Worm (Caenorhabditis elegans) whole organism, L1 larva: ENCODE data around the gene ZK792.5.

Source experiments
- C16A3.4 ChIP-seq: fragments of 150-350 bp; optimal IDR thresholded peaks from 2 replicates; lab custom pipeline; 2014; ENCODE audit warnings: missing biosample characterization, missing genetic modification characterization
- F16B12.6 ChIP-seq: fragments of 150-350 bp; optimal IDR thresholded peaks from 2 replicates; lab custom pipeline; 2014; ENCODE audit warnings: missing biosample characterization, missing genetic modification characterization
- Y116A8C.19 ChIP-seq: sonication (generic microtip); optimal IDR thresholded peaks from 2 replicates; lab custom pipeline; 2016; ENCODE audit warnings: missing compliant biosample characterization, missing genetic modification characterization, borderline replicate concordance
- aha-1 ChIP-seq: fragments of 150-350 bp; optimal IDR thresholded peaks from 2 replicates; lab custom pipeline; 2014; ENCODE audit warnings: missing biosample characterization, missing genetic modification characterization
- aly-2 ChIP-seq: fragments of 150-350 bp; optimal IDR thresholded peaks from 2 replicates; lab custom pipeline; 2014; ENCODE audit warnings: missing biosample characterization, missing genetic modification characterization
- ama-1 ChIP-seq: fragments of 150-350 bp; optimal IDR thresholded peaks from 2 replicates; lab custom pipeline; 2014
- blmp-1 ChIP-seq: fragments of 150-350 bp; optimal IDR thresholded peaks from 2 replicates; lab custom pipeline; 2014; ENCODE audit warnings: missing biosample characterization, missing genetic modification characterization
- ceh-63 ChIP-seq: fragments of 200-800 bp; sonication (Bioruptor generic); optimal IDR thresholded peaks from 2 replicates; lab custom pipeline; 2018; ENCODE audit warnings: mild to moderate bottlenecking, missing genetic modification characterization, missing compliant biosample characterization
- ceh-88 ChIP-seq: fragments of 200-800 bp; sonication (Bioruptor generic); IDR thresholded peaks from 2 replicates; pipeline ENCODE4 v1.3.6; 2022; ENCODE audit warnings: missing genetic modification characterization, missing compliant biosample characterization
- ceh-90 ChIP-seq: sonication (generic microtip); optimal IDR thresholded peaks from 2 replicates; lab custom pipeline; 2016; ENCODE audit warnings: missing genetic modification characterization, missing compliant biosample characterization
- dpl-1 ChIP-seq, 3 experiments: fragments of 150-350 bp in 2 of 3; sonication (generic microtip) in 1 of 3; optimal IDR thresholded peaks; 2 replicates each; lab custom pipeline; 2014 to 2017; ENCODE audit warnings: missing biosample characterization in 3 of 3, missing genetic modification characterization in 3 of 3, missing genetic modification reagents in 3 of 3
- efl-1 ChIP-seq, 4 experiments: fragments of 150-350 bp; optimal IDR thresholded peaks in 3 of 4; peaks in 1 of 4; 1 replicate in 1 of 4; 2 replicates in 3 of 4; lab custom pipeline; 2014; ENCODE audit warnings: missing biosample characterization in 2 of 4, missing genetic modification characterization in 2 of 4, missing genetic modification reagents in 2 of 4
- efl-3 ChIP-seq: fragments of 200-800 bp; sonication (Bioruptor generic); optimal IDR thresholded peaks from 2 replicates; lab custom pipeline; 2018; ENCODE audit warnings: mild to moderate bottlenecking, missing genetic modification characterization, missing compliant biosample characterization
- egl-13 ChIP-seq: sonication (generic microtip); optimal IDR thresholded peaks from 2 replicates; lab custom pipeline; 2016; ENCODE audit warnings: missing genotype, missing genetic modification reagents, missing genetic modification characterization, missing compliant biosample characterization
- egl-27 ChIP-seq, 2 experiments: fragments of 150-350 bp in 1 of 2; sonication (generic microtip); optimal IDR thresholded peaks; 3 replicates each; lab custom pipeline; 2017 to 2018; ENCODE audit warnings: missing biosample characterization in 2 of 2, missing genetic modification characterization in 2 of 2, missing genetic modification reagents in 2 of 2
- elt-3 ChIP-seq, 6 experiments: fragments of 150-350 bp in 1 of 6; sonication (generic microtip); optimal IDR thresholded peaks; 2 replicates each; lab custom pipeline; 2017 to 2018; ENCODE audit warnings: missing biosample characterization in 6 of 6, missing genetic modification characterization in 6 of 6, inconsistent platforms in 1 of 6
- grh-1 ChIP-seq: fragments of 200-800 bp; sonication (Bioruptor generic); IDR thresholded peaks from 2 replicates; pipeline ENCODE4 v1.3.6; 2022; ENCODE audit warnings: missing genetic modification reagents, missing genetic modification characterization, missing compliant biosample characterization
- hlh-4 ChIP-seq: sonication (generic microtip); optimal IDR thresholded peaks from 2 replicates; lab custom pipeline; 2016; ENCODE audit warnings: mild to moderate bottlenecking, missing genetic modification characterization, missing compliant biosample characterization
- jun-1 ChIP-seq: fragments of 150-350 bp; optimal IDR thresholded peaks from 2 replicates; lab custom pipeline; 2014; ENCODE audit warnings: missing biosample characterization, missing genetic modification reagents, missing genetic modification characterization
- lin-14 ChIP-seq: fragments of 200-800 bp; sonication (Bioruptor generic); optimal IDR thresholded peaks from 2 replicates; lab custom pipeline; 2018; ENCODE audit warnings: mild to moderate bottlenecking, missing genetic modification characterization, moderate library complexity, missing compliant biosample characterization
- lin-15B ChIP-seq: fragments of 150-350 bp; sonication (generic microtip); optimal IDR thresholded peaks from 3 replicates; lab custom pipeline; 2014; ENCODE audit warnings: missing biosample characterization, missing genetic modification characterization
- lir-3 ChIP-seq: sonication (generic microtip); optimal IDR thresholded peaks from 2 replicates; lab custom pipeline; 2016; ENCODE audit warnings: mild to moderate bottlenecking, missing genetic modification characterization, moderate library complexity, missing compliant biosample characterization; ENCODE audit not compliant: poor library complexity
- lsy-2 ChIP-seq, 2 experiments: fragments of 150-350 bp; optimal IDR thresholded peaks; 2 replicates each; lab custom pipeline; 2014; ENCODE audit warnings: missing biosample characterization in 2 of 2, missing genetic modification characterization in 2 of 2
- nhr-77 ChIP-seq: fragments of 150-350 bp; optimal IDR thresholded peaks from 2 replicates; lab custom pipeline; 2014; ENCODE audit warnings: missing biosample characterization, missing genetic modification characterization
- nhr-85 ChIP-seq: sonication (generic microtip); peaks from one replicate; lab custom pipeline; 2016; ENCODE audit warnings: missing genetic modification characterization, inconsistent platforms, missing compliant biosample characterization
- pag-3 ChIP-seq: sonication (generic microtip); optimal IDR thresholded peaks from 2 replicates; lab custom pipeline; 2017; ENCODE audit warnings: missing genetic modification characterization, mild to moderate bottlenecking, missing compliant biosample characterization, antibody characterized with exemption, borderline replicate concordance; ENCODE audit not compliant: insufficient read depth
- rnt-1 ChIP-seq: sonication (generic microtip); optimal IDR thresholded peaks from 2 replicates; lab custom pipeline; 2016; ENCODE audit warnings: mild to moderate bottlenecking, missing genetic modification characterization, moderate library complexity, missing compliant biosample characterization
- skn-1 ChIP-seq: fragments of 150-350 bp; optimal IDR thresholded peaks from 2 replicates; lab custom pipeline; 2014; ENCODE audit warnings: missing biosample characterization, missing genetic modification characterization
- snu-23 ChIP-seq: sonication (generic microtip); optimal IDR thresholded peaks from 2 replicates; lab custom pipeline; 2016; ENCODE audit warnings: missing genetic modification characterization, missing compliant biosample characterization
- sptf-1 ChIP-seq: fragments of 150-350 bp; optimal IDR thresholded peaks from 2 replicates; lab custom pipeline; 2014; ENCODE audit warnings: missing biosample characterization, missing genetic modification characterization
- sup-37 ChIP-seq: fragments of 200-800 bp; sonication (Bioruptor generic); optimal IDR thresholded peaks from 2 replicates; lab custom pipeline; 2018; ENCODE audit warnings: mild to moderate bottlenecking, missing genetic modification characterization, missing compliant biosample characterization
- tlp-1 ChIP-seq: fragments of 150-350 bp; optimal IDR thresholded peaks from 2 replicates; lab custom pipeline; 2014; ENCODE audit warnings: missing biosample characterization, missing genetic modification characterization
- unc-130 ChIP-seq: fragments of 150-350 bp; optimal IDR thresholded peaks from 2 replicates; lab custom pipeline; 2017; ENCODE audit warnings: missing biosample characterization, missing genetic modification characterization, inconsistent platforms
- unc-30 ChIP-seq: sonication (generic microtip); optimal IDR thresholded peaks from 2 replicates; lab custom pipeline; 2017; ENCODE audit warnings: missing biosample characterization, missing genetic modification characterization
- unc-86 ChIP-seq: sonication (generic microtip); optimal IDR thresholded peaks from 2 replicates; lab custom pipeline; 2016; ENCODE audit warnings: missing genetic modification characterization, missing compliant biosample characterization
- unc-98 ChIP-seq: fragments of 200-800 bp; sonication (Bioruptor generic); IDR thresholded peaks from 2 replicates; pipeline ENCODE4 v1.3.6; 2022; ENCODE audit warnings: missing genetic modification characterization, missing compliant biosample characterization
- vab-15 ChIP-seq: sonication (generic microtip); optimal IDR thresholded peaks from 2 replicates; lab custom pipeline; 2017; ENCODE audit warnings: missing genotype, mild to moderate bottlenecking, missing genetic modification characterization, missing compliant biosample characterization
- zag-1 ChIP-seq: fragments of 150-350 bp; optimal IDR thresholded peaks from 2 replicates; lab custom pipeline; 2014; ENCODE audit warnings: missing biosample characterization, missing genetic modification characterization

Gene ZK792.5

DNA sequence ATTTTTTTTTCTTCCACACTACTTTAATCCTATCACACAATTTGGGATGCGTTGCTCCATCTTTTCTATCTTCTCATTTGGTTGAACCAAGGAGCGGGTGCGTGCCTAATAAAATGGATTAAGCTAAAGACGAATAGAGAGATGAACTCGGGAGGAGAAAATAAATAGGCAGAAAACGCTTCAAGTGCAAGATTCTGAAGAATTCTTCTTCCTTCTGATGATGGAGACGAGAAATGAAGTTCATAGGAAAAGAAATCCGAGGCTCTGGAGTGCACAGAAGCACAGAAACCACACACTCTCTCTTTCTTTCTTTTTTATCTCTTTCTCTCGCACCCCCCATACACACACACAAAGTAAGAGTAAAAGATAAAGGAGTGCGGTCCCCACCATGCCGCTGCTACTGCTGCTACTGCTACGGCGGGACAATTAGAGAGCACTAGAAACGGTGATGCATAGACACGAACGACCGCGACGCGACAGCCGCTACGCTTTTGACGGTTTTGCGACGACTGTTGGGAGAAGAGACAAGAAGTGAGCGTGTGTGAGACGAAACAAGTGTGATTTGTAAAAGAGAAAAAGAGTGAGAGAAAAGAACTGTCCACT is 4.3 kb upstream of the ZK792.5 start (continued):
- no peak for TF ChIP-seq ceh-90 (tag; lab: Kevin White, UChicago)
- no peak for TF ChIP-seq sup-37
- TF ChIP-seq tlp-1 (tag; lab: Kevin White, UChicago) = no peak

ce11 chrIV:11691524-11691923 is 3.6 kb upstream of the ZK792.5 start:
- TF ChIP-seq lsy-2 (tag; optimal IDR thresholded peaks at IDR 0.05; lab: Kevin White, UChicago) (no peak), zag-1 (tag; lab: Kevin White, UChicago) (no peak), grh-1 (GFP tag; lab: Robert Waterston, UW) (no peak), pag-3 (tag; lab: Kevin White, UChicago) (no peak), jun-1 (tag; lab: Kevin White, UChicago) (no peak), blmp-1 (peak; percentile 68), skn-1 (tag; lab: Kevin White, UChicago) (no peak), F16B12.6 (tag; lab: Kevin White, UChicago) (no peak), ama-1 (lab: Kevin White, UChicago) (no peak), hlh-4 (tag; lab: Kevin White, UChicago) (no peak), unc-86 (no peak), lin-14 (GFP tag; lab: Kevin White, UChicago) (no peak), elt-3 (tag; optimal IDR thresholded peaks at IDR 0.05; lab: Kevin White, UChicago) (no peak), lin-15B (tag; lab: Kevin White, UChicago) (no peak), nhr-85 (tag; lab: Kevin White, UChicago) (peak; percentile 59), unc-30 (tag; lab: Kevin White, UChicago) (no peak), efl-3 (GFP tag; lab: Kevin White, UChicago) (no peak), nhr-77 (no peak), ceh-88 (GFP tag; lab: Robert Waterston, UW) (no peak), dpl-1 (GFP tag; optimal IDR thresholded peaks at IDR 0.05; lab: Kevin White, UChicago) (no peak), Y116A8C.19 (tag; lab: Kevin White, UChicago) (no peak), sup-37 (no peak), lir-3 (no peak), vab-15 (tag; lab: Kevin White, UChicago) (no peak), rnt-1 (tag; lab: Kevin White, UChicago) (peak; percentile 38), egl-13 (no peak), efl-1 (optimal IDR thresholded peaks at IDR 0.05; lab: Kevin White, UChicago) (no peak), efl-1 (GFP tag; optimal IDR thresholded peaks at IDR 0.05 in 1 of 2; lab: Kevin White, UChicago) (peak in 1 of 2 experiments; percentile 0), aly-2 (tag; lab: Kevin White, UChicago) (no peak), ceh-63 (GFP tag; lab: Kevin White, UChicago) (no peak), egl-27 (tag; optimal IDR thresholded peaks at IDR 0.05; lab: Kevin White, UChicago) (no peak)

- TF ChIP-seq jun-1 (tag; lab: Kevin White, UChicago) = no peak
- TF ChIP-seq grh-1 (GFP tag; lab: Robert Waterston, UW) = no peak
- TF ChIP-seq snu-23 (GFP tag; lab: Kevin White, UChicago) = no peak
- no peak for TF ChIP-seq aha-1 (tag; lab: Kevin White, UChicago)
- TF ChIP-seq blmp-1 = no peak
- no peak for TF ChIP-seq unc-98 (GFP tag; lab: Robert Waterston, UW)
- TF ChIP-seq lsy-2 (tag; optimal IDR thresholded peaks at IDR 0.05; lab: Kevin White, UChicago) = no peak
- TF ChIP-seq efl-1 (optimal IDR thresholded peaks at IDR 0.05; lab: Kevin White, UChicago) = no peak
- no peak for TF ChIP-seq efl-1 (GFP tag; optimal IDR thresholded peaks at IDR 0.05 in 1 of 2; lab: Kevin White, UChicago)
- no peak for TF ChIP-seq C16A3.4 (tag; lab: Kevin White, UChicago)
- TF ChIP-seq rnt-1 (tag; lab: Kevin White, UChicago) = no peak
- TF ChIP-seq nhr-85 (tag; lab: Kevin White, UChicago) = no peak
- TF ChIP-seq unc-130 (tag; lab: Kevin White, UChicago) = no peak
- no peak for TF ChIP-seq sptf-1 (tag; lab: Kevin White, UChicago)
- TF ChIP-seq lin-15B (tag; lab: Kevin White, UChicago) = no peak
- TF ChIP-seq, all 84 proteins: peak for 0
Observed at ce11 chrIV:11690988-11691387, 3.1 kb upstream of the ZK792.5 start, which contains the start of gene let-60. Gene let-60, minus strand, starts transcription at chrIV:11691088.
